Worm (Caenorhabditis elegans) whole organism, L4/young adult: ENCODE measurements around the gene kin-15.

Source experiments
- W03F9.2 ChIP-seq: fragments of 150-350 bp; optimal IDR thresholded peaks from 2 replicates; lab custom pipeline; 2014; ENCODE audit warnings: missing biosample characterization, missing genetic modification characterization
- dao-5 ChIP-seq: sonication (generic microtip); optimal IDR thresholded peaks from 2 replicates; lab custom pipeline; 2016; ENCODE audit warnings: missing genotype, missing genetic modification characterization, moderate library complexity, missing compliant biosample characterization
- him-1 ChIP-seq: sonication (generic microtip); optimal IDR thresholded peaks from 2 replicates; lab custom pipeline; 2016; ENCODE audit warnings: missing genotype, missing genetic modification reagents, missing genetic modification characterization, missing compliant biosample characterization

ce11 chrII:9416381-9417276, 16.9 kb downstream of the kin-15 start, which contains the start of the genes gss-1 and chch-3:
- TF ChIP-seq him-1 (tag; lab: Kevin White, UChicago) (no peak), dao-5 (no peak), W03F9.2 (tag; lab: Kevin White, UChicago) (peak; percentile 81)
